Worm (Caenorhabditis elegans) whole organism, L4/young adult: ENCODE measurements around the gene F46H5.4.

Experiments
- W03F9.2 ChIP-seq: fragments of 150-350 bp; optimal IDR thresholded peaks from 2 replicates; lab custom pipeline; 2014; ENCODE audit warnings: missing biosample characterization, missing genetic modification characterization
- dao-5 ChIP-seq: sonication (generic microtip); optimal IDR thresholded peaks from 2 replicates; lab custom pipeline; 2016; ENCODE audit warnings: missing genotype, missing genetic modification characterization, moderate library complexity, missing compliant biosample characterization
- him-1 ChIP-seq: sonication (generic microtip); optimal IDR thresholded peaks from 2 replicates; lab custom pipeline; 2016; ENCODE audit warnings: missing genotype, missing genetic modification reagents, missing genetic modification characterization, missing compliant biosample characterization

Gene F46H5.4

DNA sequence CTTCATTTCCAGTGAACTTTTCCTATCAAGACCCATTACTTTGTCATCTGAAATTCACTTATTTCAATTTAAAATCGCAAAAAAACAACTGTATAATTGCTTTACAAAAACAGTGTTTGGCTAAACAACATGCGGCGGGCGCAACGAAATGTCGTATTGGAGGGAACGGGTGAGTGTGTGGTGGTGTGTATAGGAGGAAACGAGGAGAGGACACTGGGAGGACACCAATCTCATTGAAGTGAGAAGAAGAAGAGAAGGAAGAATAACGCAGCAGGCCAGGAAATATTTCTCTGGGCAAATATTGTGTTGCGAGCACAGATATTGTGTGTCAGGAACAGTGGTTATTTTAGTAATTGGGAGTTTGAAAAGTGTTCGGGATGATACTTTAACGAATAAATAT is at the start of gene F46H5.4:
F46H5.4 (minus strand) TSS at position 53 of the 400 bp plus-strand sequence.
- TF ChIP-seq him-1 (tag; lab: Kevin White, UChicago) (peak; percentile 15), dao-5 (tag; lab: Kevin White, UChicago) (no peak), W03F9.2 (tag; lab: Kevin White, UChicago) (no peak)

DNA sequence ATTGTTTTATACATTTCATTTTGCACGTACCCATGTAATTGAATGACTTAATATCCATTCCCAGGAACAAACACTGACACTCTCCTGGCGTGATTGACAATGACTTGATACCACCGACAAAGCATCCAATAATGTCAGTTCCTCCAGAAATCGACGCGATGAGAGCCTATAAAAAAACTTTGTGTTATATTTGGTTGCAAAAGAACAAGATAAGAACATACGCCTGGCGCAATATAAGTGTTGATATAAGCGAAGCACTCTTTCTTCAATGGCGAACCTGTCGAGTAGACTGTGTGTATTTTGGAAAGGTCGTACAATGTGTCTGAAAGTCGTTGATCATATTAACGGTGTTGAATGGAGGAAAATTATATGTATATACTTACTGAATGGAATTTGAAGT is 48.7 kb upstream of the F46H5.4 start:
- TF ChIP-seq dao-5 (tag; lab: Kevin White, UChicago) (no peak), W03F9.2 (tag; lab: Kevin White, UChicago) (no peak), him-1 (tag; lab: Kevin White, UChicago) (no peak)

- TF ChIP-seq dao-5 (tag; lab: Kevin White, UChicago) = no peak
- TF ChIP-seq W03F9.2 (tag; lab: Kevin White, UChicago) = no peak
- no peak for TF ChIP-seq him-1 (tag; lab: Kevin White, UChicago)
Measured at ce11 chrX:7298652-7299051, 44.2 kb upstream of the F46H5.4 start, which contains the start of gene K03A1.4. TSS of gene K03A1.4 (minus strand) at chrX:7298752.

DNA sequence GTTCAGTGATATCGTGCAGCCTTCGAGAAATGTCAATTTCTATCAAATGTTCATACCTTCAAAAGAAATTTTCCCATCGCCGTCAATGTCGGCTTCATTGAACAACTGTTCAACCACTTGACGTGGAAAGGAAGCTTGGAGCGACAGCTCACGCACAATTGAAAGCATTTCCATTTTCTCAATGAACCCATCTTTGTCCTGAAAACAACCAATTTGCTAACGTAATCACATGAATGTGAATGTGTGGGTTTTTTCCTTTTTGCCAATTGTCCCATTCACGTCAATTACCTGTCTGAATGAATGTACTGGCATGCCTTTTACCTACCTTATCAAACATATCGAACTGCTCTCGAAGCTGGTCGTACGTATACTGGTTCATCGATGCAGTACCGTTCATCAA is 41.9 kb upstream of the F46H5.4 start:
- TF ChIP-seq W03F9.2 (tag; lab: Kevin White, UChicago) (no peak), him-1 (tag; lab: Kevin White, UChicago) (no peak), dao-5 (tag; lab: Kevin White, UChicago) (no peak)

DNA sequence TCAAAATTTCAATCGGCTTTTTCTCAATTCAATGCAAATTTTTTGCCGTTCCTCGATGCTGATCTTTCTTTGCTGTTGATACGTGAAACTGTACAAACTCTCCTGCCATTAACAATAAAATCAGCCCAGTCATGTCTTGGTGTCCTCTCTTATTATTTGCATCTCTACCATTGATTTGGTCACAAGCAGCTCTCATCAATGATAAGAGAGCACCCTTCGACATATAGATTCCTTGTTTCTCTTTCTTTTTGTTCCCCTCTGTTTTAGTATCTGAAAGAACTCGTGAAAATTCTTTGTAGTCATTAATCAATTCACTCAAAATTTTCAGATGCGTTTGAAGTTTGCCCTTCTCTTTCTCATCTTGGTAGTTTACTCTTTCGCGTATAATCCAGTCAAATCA is 37.4 kb upstream of the F46H5.4 start, which contains the start of gene lron-7:
lron-7 (plus strand) TSS at position 323 of the 400 bp plus-strand sequence.
- no peak for TF ChIP-seq dao-5 (tag; lab: Kevin White, UChicago)
- TF ChIP-seq W03F9.2 (tag; lab: Kevin White, UChicago) = no peak
- TF ChIP-seq him-1 (tag; lab: Kevin White, UChicago) = no peak

DNA sequence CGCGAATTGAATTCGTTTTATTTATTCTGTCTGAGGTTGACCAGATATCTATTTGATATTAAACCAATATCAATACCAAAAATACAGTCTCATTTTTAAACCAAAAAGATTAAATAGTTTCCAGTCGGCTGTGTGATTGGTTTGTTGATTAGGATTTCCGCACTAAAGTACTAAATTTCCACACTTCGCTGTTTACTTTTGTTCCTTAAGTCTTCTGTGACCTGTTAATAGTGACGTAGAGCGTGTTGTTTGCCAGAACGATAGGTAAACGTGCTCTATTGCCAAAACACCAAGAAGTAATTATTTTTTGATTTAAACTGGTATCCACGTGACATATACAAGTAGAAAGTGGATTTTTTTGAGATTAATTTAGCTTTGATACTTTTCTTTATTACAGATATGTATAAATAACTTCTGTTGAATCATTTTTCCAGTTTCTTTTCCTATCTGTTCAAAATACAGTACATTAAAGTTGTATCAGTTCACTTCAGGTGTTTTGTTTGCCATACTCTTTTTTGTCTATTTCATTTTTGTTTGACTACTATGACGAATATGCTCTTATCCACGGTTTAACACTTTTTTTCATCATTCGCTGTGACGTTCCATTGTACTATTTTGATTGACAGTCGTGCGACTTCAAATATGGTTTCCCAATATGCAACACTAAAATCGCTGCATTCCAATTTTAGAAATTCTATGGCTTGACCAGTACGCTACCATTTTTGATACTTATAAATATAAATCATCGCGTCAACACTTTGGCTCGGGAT is 36.6 kb upstream of the F46H5.4 start:
- TF ChIP-seq him-1 (tag; lab: Kevin White, UChicago) = no peak
- no peak for TF ChIP-seq dao-5 (tag; lab: Kevin White, UChicago)
- no peak for TF ChIP-seq W03F9.2 (tag; lab: Kevin White, UChicago)

DNA sequence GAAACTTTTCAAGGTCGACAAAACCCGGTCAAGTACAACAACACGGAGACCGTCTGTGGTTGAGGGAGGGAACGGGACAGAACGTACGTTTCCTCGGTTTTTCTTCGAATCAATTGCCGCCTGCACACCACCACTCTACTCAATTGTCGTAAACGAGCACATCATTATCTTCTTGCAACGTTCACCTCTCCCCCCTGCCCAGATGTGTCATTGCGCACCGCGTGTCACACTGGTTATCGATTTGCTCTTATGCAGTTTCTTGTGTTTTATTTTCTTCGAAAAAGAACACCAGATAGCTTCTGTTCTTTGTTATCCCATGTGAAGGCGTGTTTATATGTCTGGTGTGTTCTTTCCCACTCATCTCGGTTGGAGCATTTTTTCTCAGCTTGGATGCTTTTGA is 35.2 kb upstream of the F46H5.4 start:
- TF ChIP-seq W03F9.2 (tag; lab: Kevin White, UChicago) = no peak
- TF ChIP-seq him-1 (tag; lab: Kevin White, UChicago) = no peak

ce11 chrX:7284724-7285184 is 30.3 kb upstream of the F46H5.4 start:
- no peak for TF ChIP-seq W03F9.2 (tag; lab: Kevin White, UChicago)
- peak; percentile 86 for TF ChIP-seq him-1 (tag; lab: Kevin White, UChicago)

- TF ChIP-seq W03F9.2 (tag; lab: Kevin White, UChicago) (no peak), dao-5 (tag; lab: Kevin White, UChicago) (no peak), him-1 (tag; lab: Kevin White, UChicago) (no peak)
Measured at ce11 chrX:7283136-7283535, 28.7 kb upstream of the F46H5.4 start.

- TF ChIP-seq him-1 (tag; lab: Kevin White, UChicago) = no peak
Measured at ce11 chrX:7281347-7281746, 26.9 kb upstream of the F46H5.4 start.

- TF ChIP-seq dao-5 (tag; lab: Kevin White, UChicago) (no peak), W03F9.2 (tag; lab: Kevin White, UChicago) (no peak), him-1 (tag; lab: Kevin White, UChicago) (no peak)
Measured at ce11 chrX:7279671-7280389, 25.4 kb upstream of the F46H5.4 start, which contains the start of gene unc-10. TSS of gene unc-10 (minus strand) at chrX:7280322.

- TF ChIP-seq W03F9.2 (tag; lab: Kevin White, UChicago) = no peak
- no peak for TF ChIP-seq dao-5 (tag; lab: Kevin White, UChicago)
- TF ChIP-seq him-1 (tag; lab: Kevin White, UChicago) = no peak
Measured at ce11 chrX:7278095-7278494, 23.7 kb upstream of the F46H5.4 start.

ce11 chrX:7271968-7272367 is 17.6 kb upstream of the F46H5.4 start, which contains the start of gene F46H5.11:
TSS of gene F46H5.11 (minus strand) at chrX:7272068.
- TF ChIP-seq W03F9.2 (tag; lab: Kevin White, UChicago) (no peak), dao-5 (tag; lab: Kevin White, UChicago) (no peak), him-1 (tag; lab: Kevin White, UChicago) (no peak)
